Worm (Caenorhabditis elegans) whole organism, midembryonic: ENCODE results near the gene semo-1.

Experiments used
- T22C8.4 ChIP-seq: fragments of 200-800 bp; sonication (Bioruptor generic); IDR thresholded peaks from 2 replicates; pipeline ENCODE4 v1.3.6; 2022; ENCODE audit warnings: missing genetic modification characterization, missing compliant biosample characterization
- cog-1 ChIP-seq: sonication (generic microtip); optimal IDR thresholded peaks from 2 replicates; lab custom pipeline; 2016; ENCODE audit warnings: missing genetic modification characterization, missing compliant biosample characterization
- flt-1 ChIP-seq: fragments of 200-800 bp; sonication (Bioruptor generic); IDR thresholded peaks from 2 replicates; pipeline ENCODE4 v1.3.6; 2022; ENCODE audit warnings: missing genetic modification characterization, missing compliant biosample characterization
- klf-2 ChIP-seq: fragments of 200-800 bp; sonication (Bioruptor generic); conservative IDR thresholded peaks from 2 replicates; pipeline ENCODE4 v1.3.6; 2022; ENCODE audit warnings: missing genetic modification reagents, missing genetic modification characterization, missing compliant biosample characterization
- med-1 ChIP-seq: sonication (generic microtip); optimal IDR thresholded peaks from 2 replicates; lab custom pipeline; 2017; ENCODE audit warnings: missing genetic modification characterization, mild to moderate bottlenecking, missing compliant biosample characterization, antibody characterized with exemption, missing genetic modification reagents; ENCODE audit not compliant: insufficient read depth
- ref-1 ChIP-seq: fragments of 200-800 bp; sonication (Bioruptor generic); conservative IDR thresholded peaks from 2 replicates; pipeline ENCODE4 v1.3.6; 2022; ENCODE audit warnings: missing genetic modification reagents, missing genetic modification characterization, missing compliant biosample characterization
- tab-1 ChIP-seq: fragments of 200-800 bp; sonication (Bioruptor generic); IDR thresholded peaks from 2 replicates; pipeline ENCODE4 v1.3.6; 2022; ENCODE audit warnings: missing genetic modification characterization, missing compliant biosample characterization
- ztf-23 ChIP-seq: fragments of 200-800 bp; sonication (Bioruptor generic); IDR thresholded peaks from 2 replicates; pipeline ENCODE4 v1.3.6; 2022; ENCODE audit warnings: missing genetic modification reagents, missing genetic modification characterization, missing compliant biosample characterization
- ztf-29 ChIP-seq: fragments of 200-800 bp; sonication (Bioruptor generic); IDR thresholded peaks from 2 replicates; pipeline ENCODE4 v1.3.6; 2022; ENCODE audit warnings: missing genetic modification reagents, missing genetic modification characterization, missing compliant biosample characterization

- TF ChIP-seq ztf-29 (GFP tag; lab: Robert Waterston, UW) (no peak), med-1 (no peak), cog-1 (tag; lab: Kevin White, UChicago) (no peak), ref-1 (GFP tag; lab: Robert Waterston, UW) (no peak), flt-1 (GFP tag; lab: Robert Waterston, UW) (no peak), tab-1 (GFP tag; lab: Robert Waterston, UW) (no peak), T22C8.4 (no peak), klf-2 (GFP tag; lab: Robert Waterston, UW) (no peak), ztf-23 (GFP tag; lab: Robert Waterston, UW) (no peak)
Observed at ce11 chrIV:14091242-14091641, 40.2 kb downstream of the semo-1 start, which contains the start of gene noah-2.
